Worm (Caenorhabditis elegans): ENCODE results near the gene dhs-25.

Gene dhs-25

DNA sequence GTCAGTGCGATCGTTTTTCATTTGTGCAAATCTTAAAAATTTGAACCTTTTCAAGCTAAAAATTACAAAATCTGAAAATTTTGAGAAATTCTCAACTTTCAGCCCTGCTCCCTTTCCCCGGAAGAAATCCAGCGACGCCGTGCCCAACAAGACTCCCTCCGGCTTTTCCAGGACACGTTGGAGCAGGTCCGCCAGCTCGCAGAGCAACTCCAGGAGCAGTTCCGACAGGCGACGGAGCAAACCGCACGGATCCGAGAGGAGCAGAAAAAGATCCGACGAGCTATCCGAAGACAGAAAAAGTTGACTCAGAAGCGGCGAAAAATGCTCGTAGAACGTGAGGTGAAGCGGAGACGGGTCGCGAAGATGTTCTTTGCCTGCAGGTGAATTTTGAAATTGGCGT lies 35.1 kb upstream of the dhs-25 start:
- TF ChIP-seq egl-27 (tag; optimal IDR thresholded peaks at IDR 0.05) (no peak), nhr-10 (tag; optimal IDR thresholded peaks at IDR 0.05) (no peak), mab-5 (tag; optimal IDR thresholded peaks at IDR 0.05) (no peak), nhr-25 (tag; optimal IDR thresholded peaks at IDR 0.05) (no peak), ceh-16 (tag; optimal IDR thresholded peaks at IDR 0.05) (no peak), blmp-1 (tag; optimal IDR thresholded peaks at IDR 0.05; ENCODE audit: insufficient read depth) (no peak), fos-1 (tag; optimal IDR thresholded peaks at IDR 0.05) (no peak), mbf-1 (tag; optimal IDR thresholded peaks at IDR 0.05) (no peak), mdl-1 (tag; optimal IDR thresholded peaks at IDR 0.05) (no peak), elt-3 (tag; optimal IDR thresholded peaks at IDR 0.05) (no peak), nhr-21 (tag; optimal IDR thresholded peaks at IDR 0.05) (no peak)

DNA sequence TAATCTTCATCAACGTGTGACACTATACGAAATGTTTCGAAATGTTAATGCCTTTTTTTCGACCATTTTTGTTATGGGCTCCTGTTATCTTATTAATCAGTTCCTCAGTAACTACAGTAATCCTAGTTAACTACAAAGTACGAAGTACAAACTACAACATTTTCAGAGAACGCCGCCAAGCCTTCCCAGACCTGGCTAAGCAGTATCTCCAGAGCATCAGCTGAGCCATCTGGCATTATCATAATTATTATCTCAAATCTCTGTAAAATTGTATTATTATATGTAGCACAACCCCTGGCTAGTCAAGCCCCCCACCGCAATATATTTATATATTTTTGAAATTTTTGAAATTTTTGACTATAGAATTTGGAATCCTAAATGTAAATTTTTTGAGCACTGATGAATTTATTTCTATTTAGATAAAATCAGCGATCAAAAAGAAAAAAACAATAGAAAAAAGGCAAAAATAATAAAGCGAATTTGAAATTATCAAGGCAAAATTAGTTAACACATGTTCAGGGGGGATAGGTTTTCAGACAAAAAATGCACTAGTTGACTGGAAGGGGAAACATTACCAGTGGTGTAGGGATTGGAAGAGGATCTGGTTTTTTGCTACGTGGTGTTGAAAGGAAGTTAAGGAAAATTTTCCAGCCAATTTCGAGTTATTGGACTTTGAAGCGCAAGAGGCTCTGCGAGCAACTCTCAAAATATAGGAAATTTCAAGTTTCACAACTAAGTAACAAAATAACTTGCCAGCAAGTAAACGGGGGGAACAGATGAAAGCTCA lies 34.3 kb upstream of the dhs-25 start:
- TF ChIP-seq F13H6.1 (tag; optimal IDR thresholded peaks at IDR 0.05) = peak; percentile 20
- no peak for TF ChIP-seq nhr-10 (tag; optimal IDR thresholded peaks at IDR 0.05)
- TF ChIP-seq peb-1 (tag; optimal IDR thresholded peaks at IDR 0.05) = no peak
- TF ChIP-seq gmeb-1 (tag; optimal IDR thresholded peaks at IDR 0.05) = no peak
- peak; percentile 32 for TF ChIP-seq ztf-4 (tag; optimal IDR thresholded peaks at IDR 0.05)
- TF ChIP-seq aly-2 (tag; optimal IDR thresholded peaks at IDR 0.05) = no peak
- TF ChIP-seq nhr-6 (tag; optimal IDR thresholded peaks at IDR 0.05) = no peak
- TF ChIP-seq sem-4 (tag; optimal IDR thresholded peaks at IDR 0.05) = no peak
- TF ChIP-seq ztf-11 (tag; optimal IDR thresholded peaks at IDR 0.05) = no peak
- no peak for TF ChIP-seq lin-13 (GFP tag; optimal IDR thresholded peaks at IDR 0.05)
- no peak for TF ChIP-seq sma-3 (GFP tag; optimal IDR thresholded peaks at IDR 0.05)
- TF ChIP-seq ama-1 (optimal IDR thresholded peaks at IDR 0.05) = peak; percentile 83
- no peak for TF ChIP-seq nhr-11 (tag; optimal IDR thresholded peaks at IDR 0.05)
- TF ChIP-seq ZK546.5 (tag; optimal IDR thresholded peaks at IDR 0.05) = no peak
- TF ChIP-seq unc-62 (GFP tag; optimal IDR thresholded peaks at IDR 0.05) = no peak
- no peak for TF ChIP-seq nhr-21 (tag; optimal IDR thresholded peaks at IDR 0.05)
- no peak for TF ChIP-seq nhr-25 (tag; optimal IDR thresholded peaks at IDR 0.05)
- no peak for TF ChIP-seq lsy-2 (tag; optimal IDR thresholded peaks at IDR 0.05)

DNA sequence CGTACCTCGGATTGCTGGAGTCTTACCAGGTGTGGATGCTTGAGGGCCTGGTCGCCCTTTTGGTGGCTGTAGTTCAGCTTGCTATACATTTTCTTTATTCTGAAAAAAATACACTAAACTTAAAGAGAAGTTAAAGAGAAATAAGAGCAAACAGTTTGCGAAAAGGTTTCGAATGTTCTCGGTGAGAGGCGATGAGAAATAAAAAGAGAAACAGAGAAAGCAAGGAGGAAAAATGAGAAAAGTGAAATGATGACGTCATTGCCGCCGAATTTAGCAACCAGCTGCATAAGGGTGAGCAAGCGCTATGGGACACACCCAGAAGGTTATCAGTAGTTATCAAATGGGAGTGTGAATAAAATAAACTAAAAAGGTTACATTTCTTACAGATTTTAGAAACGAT lies 32.6 kb upstream of the dhs-25 start, which contains the start of gene cebp-1:
Gene cebp-1, minus strand, starts transcription at position 99 of the 400 bp plus-strand sequence.
- no peak for TF ChIP-seq elt-1 (tag; optimal IDR thresholded peaks at IDR 0.05)
- no peak for TF ChIP-seq aly-2 (tag; optimal IDR thresholded peaks at IDR 0.05)
- peak in 1 of 2 experiments; percentile 7 for TF ChIP-seq lsy-2 (tag; optimal IDR thresholded peaks at IDR 0.05)
- peak; percentile 23 for TF ChIP-seq sma-3 (GFP tag; optimal IDR thresholded peaks at IDR 0.05)
- peak; percentile 18 for TF ChIP-seq F13H6.1 (tag; optimal IDR thresholded peaks at IDR 0.05)
- no peak for TF ChIP-seq mdl-1 (tag; optimal IDR thresholded peaks at IDR 0.05)
- no peak for TF ChIP-seq alr-1 (tag; optimal IDR thresholded peaks at IDR 0.05)
- no peak for TF ChIP-seq nhr-12 (tag; optimal IDR thresholded peaks at IDR 0.05)
- TF ChIP-seq crh-2 (tag; optimal IDR thresholded peaks at IDR 0.05) = no peak
- TF ChIP-seq fos-1 (tag; optimal IDR thresholded peaks at IDR 0.05) = peak; percentile 89
- peak; percentile 36 for TF ChIP-seq unc-55 (GFP tag; optimal IDR thresholded peaks at IDR 0.05)
- no peak for TF ChIP-seq peb-1 (tag; optimal IDR thresholded peaks at IDR 0.05)
- no peak for TF ChIP-seq unc-62 (GFP tag; optimal IDR thresholded peaks at IDR 0.05)
- peak; percentile 30 for TF ChIP-seq ama-1 (optimal IDR thresholded peaks at IDR 0.05)
- no peak for TF ChIP-seq ztf-1 (GFP tag; conservative IDR thresholded peaks at IDR 0.05)
- TF ChIP-seq nhr-11 (tag; optimal IDR thresholded peaks at IDR 0.05) = no peak
- TF ChIP-seq egl-27 (tag; optimal IDR thresholded peaks at IDR 0.05) = peak; percentile 33
- TF ChIP-seq sma-9 (GFP tag; optimal IDR thresholded peaks at IDR 0.05) = peak; percentile 85
- TF ChIP-seq sma-9 (tag; optimal IDR thresholded peaks at IDR 0.05) = no peak
- TF ChIP-seq blmp-1 (tag; optimal IDR thresholded peaks at IDR 0.05; ENCODE audit: insufficient read depth) = peak; percentile 63
- no peak for TF ChIP-seq nhr-237 (tag; optimal IDR thresholded peaks at IDR 0.05)

DNA sequence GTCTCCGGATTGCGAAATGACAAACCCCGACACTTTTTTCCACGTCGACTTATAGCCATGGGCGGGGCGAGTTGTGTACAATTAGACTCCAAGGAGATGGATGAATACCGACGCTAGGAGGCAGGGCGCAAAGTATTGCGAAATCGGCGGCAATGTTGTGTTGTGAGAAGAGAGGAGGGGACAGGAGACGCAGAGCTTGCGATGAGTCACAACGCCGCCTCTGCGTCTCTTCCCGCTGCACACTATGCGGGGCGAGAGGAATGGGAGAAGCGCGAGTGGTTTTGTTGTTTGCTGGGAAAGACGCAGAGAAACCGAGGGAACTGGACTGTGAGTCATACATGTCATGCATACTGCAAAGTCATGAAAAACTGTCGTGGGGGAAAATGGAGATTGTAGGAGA lies 31.9 kb upstream of the dhs-25 start:
- TF ChIP-seq lin-13 (GFP tag; optimal IDR thresholded peaks at IDR 0.05) = peak; percentile 83
- TF ChIP-seq mbf-1 (tag; optimal IDR thresholded peaks at IDR 0.05) = no peak
- peak; percentile 81 for TF ChIP-seq blmp-1 (tag; optimal IDR thresholded peaks at IDR 0.05; ENCODE audit: insufficient read depth)
- peak; percentile 94 for TF ChIP-seq sma-3 (GFP tag; optimal IDR thresholded peaks at IDR 0.05)
- no peak for TF ChIP-seq nhr-12 (tag; optimal IDR thresholded peaks at IDR 0.05)
- peak; percentile 89 for TF ChIP-seq nhr-25 (tag; optimal IDR thresholded peaks at IDR 0.05)
- peak; percentile 59 for TF ChIP-seq unc-62 (GFP tag; optimal IDR thresholded peaks at IDR 0.05)
- TF ChIP-seq ceh-82 (tag; optimal IDR thresholded peaks at IDR 0.05) = peak; percentile 85
- peak; percentile 67 for TF ChIP-seq gmeb-1 (tag; optimal IDR thresholded peaks at IDR 0.05)
- peak; percentile 93 for TF ChIP-seq sma-9 (GFP tag; optimal IDR thresholded peaks at IDR 0.05)
- no peak for TF ChIP-seq sma-9 (tag; optimal IDR thresholded peaks at IDR 0.05)
- TF ChIP-seq C34F6.9 (tag; optimal IDR thresholded peaks at IDR 0.05) = peak; percentile 83
- peak; percentile 75 to 82 for TF ChIP-seq mdl-1 (tag; optimal IDR thresholded peaks at IDR 0.05)
- TF ChIP-seq nhr-129 (tag; optimal IDR thresholded peaks at IDR 0.05) = peak; percentile 100
- TF ChIP-seq elt-3 (tag; optimal IDR thresholded peaks at IDR 0.05) = no peak
- TF ChIP-seq egl-27 (tag; optimal IDR thresholded peaks at IDR 0.05) = peak; percentile 68
- no peak for TF ChIP-seq nhr-10 (tag; optimal IDR thresholded peaks at IDR 0.05)
- TF ChIP-seq R02D3.7 (tag; optimal IDR thresholded peaks at IDR 0.05) = no peak
- TF ChIP-seq ztf-1 (GFP tag; conservative IDR thresholded peaks at IDR 0.05) = no peak
- TF ChIP-seq ztf-4 (tag; optimal IDR thresholded peaks at IDR 0.05) = peak; percentile 84
- TF ChIP-seq aly-2 (tag; optimal IDR thresholded peaks at IDR 0.05) = no peak
- TF ChIP-seq lsy-2 (tag; optimal IDR thresholded peaks at IDR 0.05) = peak; percentile 70 to 79
- TF ChIP-seq nhr-11 (tag; optimal IDR thresholded peaks at IDR 0.05) = no peak
- peak; percentile 76 for TF ChIP-seq unc-55 (GFP tag; optimal IDR thresholded peaks at IDR 0.05)
- TF ChIP-seq fos-1 (tag; optimal IDR thresholded peaks at IDR 0.05) = peak; percentile 100
- TF ChIP-seq sem-4 (tag; optimal IDR thresholded peaks at IDR 0.05) = peak; percentile 54
- TF ChIP-seq Y55F3AM.14 (GFP tag; optimal IDR thresholded peaks at IDR 0.05) = peak; percentile 68
- peak; percentile 80 for TF ChIP-seq nhr-6 (tag; optimal IDR thresholded peaks at IDR 0.05)
- TF ChIP-seq elt-1 (tag; optimal IDR thresholded peaks at IDR 0.05) = no peak
- peak; percentile 61 for TF ChIP-seq mab-5 (tag; optimal IDR thresholded peaks at IDR 0.05)
- TF ChIP-seq nhr-23 (tag; optimal IDR thresholded peaks at IDR 0.05) = no peak
